Worm (Caenorhabditis elegans): Measurements from ENCODE around the gene srxa-4.

Gene srxa-4

DNA sequence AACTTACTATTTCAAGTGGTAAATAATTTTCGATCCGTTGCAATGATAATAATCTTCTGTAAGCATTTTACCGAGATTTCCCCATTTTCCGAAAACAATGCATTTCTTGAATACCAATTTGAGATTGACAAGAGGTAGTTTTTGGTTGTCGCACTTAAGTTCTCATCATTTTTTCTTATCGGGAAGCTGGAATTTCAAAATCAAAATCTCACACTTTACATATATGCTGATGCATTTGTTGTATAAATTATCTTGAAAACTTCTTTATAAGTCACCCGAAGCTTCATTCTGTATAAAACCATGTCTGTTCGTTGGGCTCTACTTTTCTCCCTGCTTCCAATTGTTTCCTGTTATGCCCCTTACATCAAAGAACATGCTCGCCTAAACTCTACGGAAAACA is 31.2 kb downstream of the srxa-4 start, which contains the start of gene try-11:
Gene try-11, plus strand, starts transcription at position 301 of the 400 bp plus-strand sequence.
- TF ChIP-seq che-1 (tag; optimal IDR thresholded peaks at IDR 0.05) (no peak), pag-3 (tag; optimal IDR thresholded peaks at IDR 0.05; ENCODE audit: borderline replicate concordance) (no peak), lim-6 (tag; optimal IDR thresholded peaks at IDR 0.05) (no peak), sdc-2 (tag; optimal IDR thresholded peaks at IDR 0.05) (no peak), nhr-11 (tag; optimal IDR thresholded peaks at IDR 0.05) (no peak), ztf-16 (tag; optimal IDR thresholded peaks at IDR 0.05) (no peak), pax-1 (tag; optimal IDR thresholded peaks at IDR 0.05) (no peak), ceh-18 (tag; optimal IDR thresholded peaks at IDR 0.05) (no peak), unc-86 (tag; optimal IDR thresholded peaks at IDR 0.05) (no peak), rnt-1 (tag; optimal IDR thresholded peaks at IDR 0.05) (no peak), ceh-45 (GFP tag; IDR thresholded peaks at IDR 0.05) (no peak), pqm-1 (tag; optimal IDR thresholded peaks at IDR 0.05) (no peak), pha-2 (tag; optimal IDR thresholded peaks at IDR 0.05) (no peak), madf-2 (tag; optimal IDR thresholded peaks at IDR 0.05) (no peak), T23F11.4 (GFP tag; optimal IDR thresholded peaks at IDR 0.05) (no peak), fkh-10 (GFP tag; optimal IDR thresholded peaks at IDR 0.05) (no peak), ceh-2 (tag; optimal IDR thresholded peaks at IDR 0.05) (no peak), sox-2 (GFP tag; IDR thresholded peaks at IDR 0.05) (no peak), hlh-6 (tag; optimal IDR thresholded peaks at IDR 0.05) (no peak), eyg-1 (tag; optimal IDR thresholded peaks at IDR 0.05) (no peak)

DNA sequence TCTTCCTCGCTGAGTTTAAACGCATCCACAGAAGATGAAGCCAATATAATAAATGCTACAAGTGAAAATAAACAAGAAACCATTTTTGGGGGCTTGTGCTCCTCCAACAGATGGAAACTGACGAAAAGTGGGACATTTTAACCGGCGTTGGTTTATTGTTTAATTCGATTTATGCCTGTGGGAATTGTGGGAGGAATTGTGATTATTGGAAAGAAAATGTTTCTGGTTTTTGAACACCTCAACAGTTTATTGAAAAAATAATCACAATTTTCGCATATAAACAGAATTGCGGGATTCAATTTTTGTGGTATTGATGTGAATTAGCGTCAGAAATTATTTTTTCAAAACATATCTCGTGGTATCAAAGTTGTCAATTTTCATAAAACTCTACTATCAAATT is 34.0 kb downstream of the srxa-4 start, which contains the start of gene try-8:
Gene try-8, minus strand, starts transcription at position 101 of the 400 bp plus-strand sequence.
- TF ChIP-seq ttx-3 (tag; optimal IDR thresholded peaks at IDR 0.05) (no peak), ceh-9 (tag; optimal IDR thresholded peaks at IDR 0.05) (no peak), ahr-1 (tag; optimal IDR thresholded peaks at IDR 0.05) (no peak), lin-11 (tag; optimal IDR thresholded peaks at IDR 0.05) (no peak), ztf-16 (tag; optimal IDR thresholded peaks at IDR 0.05) (no peak), K02D7.2 (tag; optimal IDR thresholded peaks at IDR 0.05) (no peak), pat-9 (tag; optimal IDR thresholded peaks at IDR 0.05) (no peak), nhr-11 (tag; optimal IDR thresholded peaks at IDR 0.05) (no peak), C38D4.7 (GFP tag; optimal IDR thresholded peaks at IDR 0.05) (no peak), pha-2 (tag; optimal IDR thresholded peaks at IDR 0.05) (no peak)

DNA sequence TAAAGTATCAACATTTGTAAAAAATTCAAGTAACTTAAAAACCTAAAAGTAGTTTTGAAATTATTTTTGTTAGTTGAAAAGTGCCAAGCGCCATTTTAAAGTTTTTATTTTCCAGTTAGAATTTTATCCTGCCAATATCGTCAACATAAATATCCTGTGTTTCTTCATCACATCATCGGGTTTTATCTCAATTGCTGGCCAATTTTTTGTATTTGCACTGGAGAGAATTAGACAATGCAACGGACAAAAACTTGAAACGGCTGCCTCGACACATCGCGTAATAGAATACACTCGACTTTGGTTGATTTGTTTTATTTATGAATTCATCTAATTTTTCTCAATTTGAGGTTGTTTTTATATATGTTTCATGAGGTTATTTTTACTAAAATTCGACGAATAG is 34.7 kb downstream of the srxa-4 start, which contains the start of gene F25E5.2:
Gene F25E5.2, plus strand, starts transcription at position 301 of the 400 bp plus-strand sequence.
- TF ChIP-seq rnt-1 (tag; optimal IDR thresholded peaks at IDR 0.05) (no peak), pqm-1 (tag; optimal IDR thresholded peaks at IDR 0.05) (no peak), C08G9.2 (tag; optimal IDR thresholded peaks at IDR 0.05) (no peak), lim-6 (tag; optimal IDR thresholded peaks at IDR 0.05) (no peak), unc-55 (GFP tag; optimal IDR thresholded peaks at IDR 0.05) (no peak), fkh-6 (tag; optimal IDR thresholded peaks at IDR 0.05) (no peak), F13H6.1 (tag; optimal IDR thresholded peaks at IDR 0.05) (no peak), hlh-15 (tag; optimal IDR thresholded peaks at IDR 0.05) (no peak), nhr-11 (tag; optimal IDR thresholded peaks at IDR 0.05) (no peak), ceh-31 (tag; optimal IDR thresholded peaks at IDR 0.05) (no peak), eyg-1 (tag; optimal IDR thresholded peaks at IDR 0.05) (no peak), nhr-232 (tag; optimal IDR thresholded peaks at IDR 0.05) (no peak), ceh-22 (tag; optimal IDR thresholded peaks at IDR 0.05) (no peak), dmd-4 (tag; optimal IDR thresholded peaks at IDR 0.05; ENCODE audit: borderline replicate concordance) (no peak), fkh-10 (GFP tag; optimal IDR thresholded peaks at IDR 0.05) (no peak), ceh-45 (GFP tag; IDR thresholded peaks at IDR 0.05) (no peak), pha-2 (tag; optimal IDR thresholded peaks at IDR 0.05) (no peak)

- TF ChIP-seq ceh-34 (tag; optimal IDR thresholded peaks at IDR 0.05) (no peak), elt-2 (tag; optimal IDR thresholded peaks at IDR 0.05) (no peak), nhr-11 (tag; optimal IDR thresholded peaks at IDR 0.05) (no peak), hlh-6 (tag; optimal IDR thresholded peaks at IDR 0.05) (no peak), unc-86 (tag; optimal IDR thresholded peaks at IDR 0.05) (no peak), ceh-31 (tag; optimal IDR thresholded peaks at IDR 0.05) (no peak), ceh-2 (tag; optimal IDR thresholded peaks at IDR 0.05) (no peak), ttx-3 (tag; optimal IDR thresholded peaks at IDR 0.05) (no peak), ceh-14 (tag; optimal IDR thresholded peaks at IDR 0.05) (no peak), elt-4 (tag; optimal IDR thresholded peaks at IDR 0.05) (no peak), sdc-2 (tag; optimal IDR thresholded peaks at IDR 0.05) (no peak), ceh-48 (tag; optimal IDR thresholded peaks at IDR 0.05) (no peak), npax-4 (tag; optimal IDR thresholded peaks at IDR 0.05) (no peak), nhr-232 (tag; optimal IDR thresholded peaks at IDR 0.05) (no peak), pqm-1 (tag; optimal IDR thresholded peaks at IDR 0.05) (no peak), ref-2 (tag; optimal IDR thresholded peaks at IDR 0.05) (no peak), ceh-22 (tag; optimal IDR thresholded peaks at IDR 0.05) (no peak), pat-9 (tag; optimal IDR thresholded peaks at IDR 0.05) (no peak), K09A11.1 (tag; optimal IDR thresholded peaks at IDR 0.05; ENCODE audit: insufficient read depth) (no peak), gmeb-2 (tag; optimal IDR thresholded peaks at IDR 0.05) (no peak)
These were observed 40.6 kb downstream of the srxa-4 start, which contains the start of gene srh-92 for ce11 chrV:7460898-7461297. Gene srh-92 (minus strand): TSS chrV:7460998.

Measured in whole organism, late embryonic.